Worm (Caenorhabditis elegans) whole organism, late embryonic: ENCODE measurements around the gene Y54E2A.4.

Experiments
- C38D4.7 ChIP-seq: fragments of 200-800 bp; sonication (Bioruptor generic); optimal IDR thresholded peaks from 2 replicates; lab custom pipeline; 2018; ENCODE audit warnings: mild to moderate bottlenecking, missing genetic modification characterization, moderate library complexity, missing compliant biosample characterization
- K02D7.2 ChIP-seq: sonication (generic microtip); optimal IDR thresholded peaks from 2 replicates; lab custom pipeline; 2017; ENCODE audit warnings: mild to moderate bottlenecking, missing genetic modification characterization, missing compliant biosample characterization
- K09A11.1 ChIP-seq: sonication (generic microtip); optimal IDR thresholded peaks from 2 replicates; lab custom pipeline; 2017; ENCODE audit warnings: antibody characterized with exemption, mild to moderate bottlenecking, missing genetic modification characterization, missing compliant biosample characterization; ENCODE audit not compliant: insufficient read depth
- ahr-1 ChIP-seq: sonication (generic microtip); optimal IDR thresholded peaks from 2 replicates; lab custom pipeline; 2016; ENCODE audit warnings: missing genetic modification characterization, missing compliant biosample characterization
- ceh-18 ChIP-seq: sonication (generic microtip); optimal IDR thresholded peaks from 2 replicates; lab custom pipeline; 2016; ENCODE audit warnings: missing genetic modification characterization, missing compliant biosample characterization
- ceh-30 ChIP-seq: fragments of 150-350 bp; optimal IDR thresholded peaks from 2 replicates; lab custom pipeline; 2014; ENCODE audit warnings: missing biosample characterization, missing genetic modification characterization
- ceh-31 ChIP-seq: sonication (generic microtip); optimal IDR thresholded peaks from 2 replicates; lab custom pipeline; 2016; ENCODE audit warnings: missing genetic modification characterization, missing compliant biosample characterization
- ceh-48 ChIP-seq: sonication (generic microtip); optimal IDR thresholded peaks from 2 replicates; lab custom pipeline; 2016; ENCODE audit warnings: missing genetic modification characterization, inconsistent platforms, missing compliant biosample characterization
- ceh-9 ChIP-seq: sonication (generic microtip); optimal IDR thresholded peaks from 2 replicates; lab custom pipeline; 2016; ENCODE audit warnings: mild to moderate bottlenecking, missing genetic modification characterization, inconsistent platforms, missing compliant biosample characterization
- che-1 ChIP-seq: sonication (generic microtip); optimal IDR thresholded peaks from 2 replicates; lab custom pipeline; 2016; ENCODE audit warnings: mild to moderate bottlenecking, missing genetic modification characterization, missing compliant biosample characterization
- elt-4 ChIP-seq: sonication (generic microtip); optimal IDR thresholded peaks from 2 replicates; lab custom pipeline; 2016; ENCODE audit warnings: missing genetic modification characterization, missing compliant biosample characterization
- fax-1 ChIP-seq: sonication (generic microtip); optimal IDR thresholded peaks from 2 replicates; lab custom pipeline; 2016; ENCODE audit warnings: missing genotype, missing genetic modification characterization, missing compliant biosample characterization
- fkh-10 ChIP-seq: fragments of 150-350 bp; optimal IDR thresholded peaks from 2 replicates; lab custom pipeline; 2014; ENCODE audit warnings: missing biosample characterization, missing genetic modification reagents, missing genetic modification characterization
- fkh-6 ChIP-seq: sonication (generic microtip); optimal IDR thresholded peaks from 2 replicates; lab custom pipeline; 2016; ENCODE audit warnings: missing genetic modification characterization, missing compliant biosample characterization
- gmeb-2 ChIP-seq: sonication (generic microtip); optimal IDR thresholded peaks from 2 replicates; lab custom pipeline; 2016; ENCODE audit warnings: missing genetic modification characterization, inconsistent platforms, missing compliant biosample characterization
- hlh-30 ChIP-seq: sonication (generic microtip); optimal IDR thresholded peaks from 2 replicates; lab custom pipeline; 2017; ENCODE audit warnings: antibody characterized with exemption, missing genetic modification characterization, missing compliant biosample characterization; ENCODE audit not compliant: insufficient read depth
- lim-6 ChIP-seq: sonication (generic microtip); optimal IDR thresholded peaks from 2 replicates; lab custom pipeline; 2016; ENCODE audit warnings: missing genetic modification characterization, missing compliant biosample characterization
- madf-2 ChIP-seq: sonication (generic microtip); optimal IDR thresholded peaks from 2 replicates; lab custom pipeline; 2017; ENCODE audit warnings: missing genetic modification characterization, missing compliant biosample characterization
- mec-3 ChIP-seq: sonication (generic microtip); optimal IDR thresholded peaks from 2 replicates; lab custom pipeline; 2016; ENCODE audit warnings: borderline replicate concordance, missing genetic modification characterization, missing compliant biosample characterization
- nfya-1 ChIP-seq: sonication (generic microtip); optimal IDR thresholded peaks from 2 replicates; lab custom pipeline; 2017; ENCODE audit warnings: missing genetic modification characterization, mild to moderate bottlenecking, missing compliant biosample characterization, antibody characterized with exemption, moderate library complexity
- odd-2 ChIP-seq: sonication (generic microtip); optimal IDR thresholded peaks from 2 replicates; lab custom pipeline; 2017; ENCODE audit warnings: antibody characterized with exemption, mild to moderate bottlenecking, missing genetic modification characterization, missing compliant biosample characterization
- pag-3 ChIP-seq: sonication (generic microtip); optimal IDR thresholded peaks from 2 replicates; lab custom pipeline; 2016; ENCODE audit warnings: missing compliant biosample characterization, missing genetic modification characterization, borderline replicate concordance
- pat-9 ChIP-seq: fragments of 200-800 bp; sonication (Bioruptor generic); optimal IDR thresholded peaks from 2 replicates; lab custom pipeline; 2018; ENCODE audit warnings: mild to moderate bottlenecking, missing genetic modification characterization, moderate library complexity, missing compliant biosample characterization
- pax-1 ChIP-seq: fragments of 150-350 bp; optimal IDR thresholded peaks from 2 replicates; lab custom pipeline; 2014; ENCODE audit warnings: missing biosample characterization, missing genetic modification characterization
- rnt-1 ChIP-seq: sonication (generic microtip); optimal IDR thresholded peaks from 2 replicates; lab custom pipeline; 2016; ENCODE audit warnings: missing genetic modification characterization, missing compliant biosample characterization
- sdc-2 ChIP-seq: sonication (generic microtip); optimal IDR thresholded peaks from 2 replicates; lab custom pipeline; 2016; ENCODE audit warnings: missing genotype, missing genetic modification characterization, missing compliant biosample characterization
- sox-4 ChIP-seq: sonication (generic microtip); optimal IDR thresholded peaks from 2 replicates; lab custom pipeline; 2017; ENCODE audit warnings: mild to moderate bottlenecking, missing genetic modification characterization, inconsistent platforms, missing compliant biosample characterization
- tbx-2 ChIP-seq: sonication (generic microtip); optimal IDR thresholded peaks from 2 replicates; lab custom pipeline; 2016; ENCODE audit warnings: missing genetic modification characterization, missing compliant biosample characterization
- tbx-7 ChIP-seq: sonication (generic microtip); optimal IDR thresholded peaks from 2 replicates; lab custom pipeline; 2016; ENCODE audit warnings: missing genotype, missing genetic modification characterization, missing compliant biosample characterization
- unc-55 ChIP-seq: sonication (generic microtip); optimal IDR thresholded peaks from 2 replicates; lab custom pipeline; 2017; ENCODE audit warnings: missing biosample characterization, missing genetic modification reagents, missing genetic modification characterization

The Y54E2A.4 gene

ce11 chrII:14753858-14754750 lies at the start of gene Y54E2A.4, which contains the start of gene tac-1:
Gene Y54E2A.4 (plus strand): TSS chrII:14754622.
Gene tac-1 (minus strand): TSS chrII:14753877.
- TF ChIP-seq ceh-18 (no peak), ceh-31 (tag; lab: Kevin White, UChicago) (peak; percentile 3)

DNA sequence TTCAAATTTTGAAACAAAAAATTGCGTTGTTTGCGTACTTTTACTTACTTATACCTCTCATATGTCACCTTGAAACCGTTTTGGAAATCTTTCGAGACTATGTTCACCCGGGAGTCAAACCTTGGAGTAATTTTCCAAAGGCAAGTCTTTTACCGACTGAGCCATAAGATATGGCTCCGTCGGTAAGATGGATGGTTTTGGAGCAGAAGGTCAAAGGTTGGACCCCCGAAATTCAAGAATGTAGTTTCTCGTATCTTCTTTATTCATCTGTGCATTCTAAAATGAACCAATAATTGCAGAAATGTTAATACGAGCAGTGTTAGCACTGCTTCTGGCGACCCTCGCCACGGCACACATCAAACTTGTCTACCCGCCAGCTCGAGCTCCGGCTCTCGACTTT lies 49.2 kb upstream of the Y54E2A.4 start, which contains the start of gene C09F9.2:
TSS of gene C09F9.2 (plus strand) at position 301 of the 400 bp plus-strand sequence.
- TF ChIP-seq ceh-48 (tag; lab: Kevin White, UChicago) = no peak
- TF ChIP-seq pag-3 (tag; lab: Kevin White, UChicago) = no peak
- TF ChIP-seq pax-1 (tag; lab: Kevin White, UChicago) = no peak
- TF ChIP-seq tbx-2 (tag; lab: Kevin White, UChicago) = no peak
- no peak for TF ChIP-seq rnt-1 (tag; lab: Kevin White, UChicago)
- TF ChIP-seq che-1 (tag; lab: Kevin White, UChicago) = no peak
- no peak for TF ChIP-seq ceh-30 (tag; lab: Kevin White, UChicago)
- no peak for TF ChIP-seq gmeb-2

- TF ChIP-seq unc-55 (GFP tag; lab: Kevin White, UChicago) (peak; percentile 5), fkh-10 (GFP tag; lab: Kevin White, UChicago) (no peak), lim-6 (tag; lab: Kevin White, UChicago) (no peak), ahr-1 (no peak)
- TF ChIP-seq, all 69 proteins: peak for 1
These were observed 48.5 kb upstream of the Y54E2A.4 start for ce11 chrII:14705956-14706355.

DNA sequence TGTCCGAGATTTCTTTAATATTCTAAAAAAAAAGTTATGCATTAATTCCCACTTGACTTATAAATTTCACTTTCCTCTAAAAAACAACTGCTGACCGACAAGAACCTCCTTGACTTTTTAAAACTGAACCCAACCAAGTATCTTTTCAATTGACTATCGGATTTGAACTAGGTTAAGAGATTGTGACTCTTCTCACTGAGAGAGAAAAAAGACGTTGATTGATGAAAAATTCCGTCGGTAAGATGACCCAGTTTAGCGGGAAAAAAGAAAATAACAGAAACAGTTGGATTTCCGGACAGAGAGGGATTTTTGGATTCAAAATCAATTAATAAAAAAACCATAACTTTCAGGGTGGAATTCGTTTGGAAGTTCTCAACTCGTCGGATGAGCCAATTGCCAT lies 47.9 kb upstream of the Y54E2A.4 start:
- TF ChIP-seq ceh-18 = no peak
- TF ChIP-seq K09A11.1 (tag; lab: Kevin White, UChicago) = no peak
- no peak for TF ChIP-seq madf-2 (tag; lab: Kevin White, UChicago)
- no peak for TF ChIP-seq sox-4 (tag; lab: Kevin White, UChicago)
- no peak for TF ChIP-seq nfya-1 (tag; lab: Kevin White, UChicago)

- TF ChIP-seq hlh-30 = no peak
- no peak for TF ChIP-seq K02D7.2 (tag; lab: Kevin White, UChicago)
- no peak for TF ChIP-seq C38D4.7
- TF ChIP-seq fkh-10 (GFP tag; lab: Kevin White, UChicago) = no peak
- TF ChIP-seq ceh-9 (tag; lab: Kevin White, UChicago) = no peak
- no peak for TF ChIP-seq sdc-2 (tag; lab: Kevin White, UChicago)
- no peak for TF ChIP-seq madf-2 (tag; lab: Kevin White, UChicago)
- no peak for TF ChIP-seq nfya-1 (tag; lab: Kevin White, UChicago)
- TF ChIP-seq fkh-6 (tag; lab: Kevin White, UChicago) = no peak
These were observed 26.3 kb upstream of the Y54E2A.4 start for ce11 chrII:14728119-14728518.

DNA sequence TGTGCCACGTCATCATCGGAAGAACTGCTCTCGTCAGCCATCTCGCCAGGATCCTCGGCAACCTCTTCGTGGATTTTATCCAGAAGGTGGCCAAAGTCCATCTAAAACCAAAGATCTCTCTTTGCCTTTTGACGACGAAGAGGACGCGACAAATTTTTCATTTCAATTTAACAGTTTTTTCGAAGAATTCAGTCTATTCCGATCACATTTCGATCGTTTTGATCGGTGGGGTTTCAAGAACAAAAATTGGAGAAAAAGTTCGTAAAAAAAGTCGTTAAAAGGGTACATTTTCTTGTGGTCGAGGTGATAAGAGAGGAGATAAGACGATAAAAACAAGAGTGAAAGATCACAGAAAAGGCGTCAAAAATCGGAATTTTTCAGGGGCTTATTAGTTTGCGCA lies 21.0 kb upstream of the Y54E2A.4 start, which contains the start of gene glna-1:
TSS of gene glna-1 (minus strand) at position 101 of the 400 bp plus-strand sequence.
- TF ChIP-seq tbx-7 (tag; lab: Kevin White, UChicago) = no peak
- no peak for TF ChIP-seq K09A11.1 (tag; lab: Kevin White, UChicago)
- no peak for TF ChIP-seq elt-4 (tag; lab: Kevin White, UChicago)
- TF ChIP-seq ceh-9 (tag; lab: Kevin White, UChicago) = no peak
- no peak for TF ChIP-seq pat-9 (tag; lab: Kevin White, UChicago)
- TF ChIP-seq mec-3 (tag; lab: Kevin White, UChicago) = no peak
- no peak for TF ChIP-seq fax-1 (tag; lab: Kevin White, UChicago)
- TF ChIP-seq odd-2 (tag; lab: Kevin White, UChicago) = no peak
- TF ChIP-seq K02D7.2 (tag; lab: Kevin White, UChicago) = no peak
- no peak for TF ChIP-seq madf-2 (tag; lab: Kevin White, UChicago)
- TF ChIP-seq unc-55 (GFP tag; lab: Kevin White, UChicago) = no peak
